Worm (Caenorhabditis elegans): ENCODE data around the gene Y41E3.13.

ce11 chrIV:15016984-15017383 lies 41.1 kb upstream of the Y41E3.13 start:
- TF ChIP-seq lin-1 (GFP tag; IDR thresholded peaks at IDR 0.05) (no peak), dmd-9 (GFP tag; IDR thresholded peaks at IDR 0.05) (no peak), skn-1 (tag; optimal IDR thresholded peaks at IDR 0.05) (no peak), aly-2 (tag; optimal IDR thresholded peaks at IDR 0.05) (no peak), fkh-10 (GFP tag; optimal IDR thresholded peaks at IDR 0.05) (peak; percentile 92), T20F7.1 (GFP tag; optimal IDR thresholded peaks at IDR 0.05) (no peak)
